Worm (Caenorhabditis elegans) whole organism, L4 larva: Measurements from ENCODE around the gene far-4.

Source experiments
- D1046.2 ChIP-seq: fragments of 200-800 bp; sonication (Bioruptor generic); IDR thresholded peaks from 2 replicates; pipeline ENCODE4 v1.3.6; 2022; ENCODE audit warnings: missing genetic modification characterization, missing compliant biosample characterization
- F10B5.3 ChIP-seq: sonication (generic microtip); optimal IDR thresholded peaks from 2 replicates; lab custom pipeline; 2016; ENCODE audit warnings: mild to moderate bottlenecking, missing genetic modification characterization, missing compliant biosample characterization
- F37D6.2 ChIP-seq: sonication (generic microtip); optimal IDR thresholded peaks from 2 replicates; lab custom pipeline; 2016; ENCODE audit warnings: mild to moderate bottlenecking, missing genetic modification characterization, missing compliant biosample characterization
- F49E8.2 ChIP-seq: sonication (generic microtip); optimal IDR thresholded peaks from 2 replicates; lab custom pipeline; 2016; ENCODE audit warnings: missing compliant biosample characterization, mild to moderate bottlenecking, missing genetic modification characterization, borderline replicate concordance
- R02D3.7 ChIP-seq: fragments of 150-350 bp; sonication (generic microtip); optimal IDR thresholded peaks from 3 replicates; lab custom pipeline; 2014; ENCODE audit warnings: missing biosample characterization, missing genetic modification characterization
- T26A8.4 ChIP-seq: fragments of 200-800 bp; sonication (Bioruptor generic); IDR thresholded peaks from 2 replicates; pipeline ENCODE4 v1.3.6; 2022; ENCODE audit warnings: missing genetic modification characterization, missing compliant biosample characterization
- ZK546.5 ChIP-seq, 2 experiments: sonication (generic microtip); optimal IDR thresholded peaks; 2 replicates each; lab custom pipeline; 2017; ENCODE audit warnings: missing biosample characterization in 2 of 2, missing genetic modification characterization in 2 of 2
- ceh-20 ChIP-seq: fragments of 200-800 bp; sonication (Bioruptor generic); IDR thresholded peaks from 2 replicates; pipeline ENCODE4 v1.3.6; 2022; ENCODE audit warnings: missing genetic modification reagents, missing genetic modification characterization, missing compliant biosample characterization
- ceh-28 ChIP-seq: fragments of 150-350 bp; optimal IDR thresholded peaks from 2 replicates; lab custom pipeline; 2014; ENCODE audit warnings: missing biosample characterization, missing genetic modification reagents, missing genetic modification characterization
- ceh-32 ChIP-seq: sonication (generic microtip); optimal IDR thresholded peaks from 2 replicates; lab custom pipeline; 2016; ENCODE audit warnings: mild to moderate bottlenecking, missing genetic modification characterization, missing compliant biosample characterization; ENCODE audit not compliant: poor library complexity
- ceh-62 ChIP-seq: sonication (generic microtip); optimal IDR thresholded peaks from 2 replicates; lab custom pipeline; 2017; ENCODE audit warnings: missing biosample characterization, missing genetic modification characterization
- ceh-82 ChIP-seq: sonication (generic microtip); optimal IDR thresholded peaks from 2 replicates; lab custom pipeline; 2017; ENCODE audit warnings: missing biosample characterization, missing genetic modification characterization
- ces-1 ChIP-seq: fragments of 150-350 bp; sonication (generic microtip); optimal IDR thresholded peaks from 4 replicates; lab custom pipeline; 2014; ENCODE audit warnings: missing biosample characterization, missing genetic modification reagents, missing genetic modification characterization
- cey-2 ChIP-seq: sonication (generic microtip); optimal IDR thresholded peaks from 3 replicates; lab custom pipeline; 2017; ENCODE audit warnings: missing genetic modification characterization, mild to moderate bottlenecking, missing compliant biosample characterization, antibody characterized with exemption, borderline replicate concordance; ENCODE audit not compliant: insufficient read depth
- daf-12 ChIP-seq: fragments of 150-350 bp; optimal IDR thresholded peaks from 2 replicates; lab custom pipeline; 2014; ENCODE audit warnings: missing biosample characterization, missing genetic modification reagents, missing genetic modification characterization
- dmd-6 ChIP-seq: fragments of 200-800 bp; sonication (Bioruptor generic); IDR thresholded peaks from 2 replicates; pipeline ENCODE4 v1.3.6; 2022; ENCODE audit warnings: missing genetic modification reagents, missing genetic modification characterization, missing compliant biosample characterization
- dmd-8 ChIP-seq: fragments of 200-800 bp; sonication (Bioruptor generic); IDR thresholded peaks from 2 replicates; pipeline ENCODE4 v1.3.6; 2022; ENCODE audit warnings: missing genetic modification characterization, missing compliant biosample characterization
- dmd-9 ChIP-seq: fragments of 200-800 bp; sonication (Bioruptor generic); IDR thresholded peaks from 2 replicates; pipeline ENCODE4 v1.3.6; 2022; ENCODE audit warnings: missing genetic modification reagents, missing genetic modification characterization, missing compliant biosample characterization
- egl-43 ChIP-seq: fragments of 200-800 bp; sonication (Bioruptor generic); IDR thresholded peaks from 2 replicates; pipeline ENCODE4 v1.3.6; 2022; ENCODE audit warnings: missing genetic modification reagents, missing genetic modification characterization, missing compliant biosample characterization
- fkh-10 ChIP-seq: fragments of 150-350 bp; optimal IDR thresholded peaks from 2 replicates; lab custom pipeline; 2014; ENCODE audit warnings: missing biosample characterization, missing genetic modification reagents, missing genetic modification characterization
- fos-1 ChIP-seq: fragments of 150-350 bp; optimal IDR thresholded peaks from 2 replicates; lab custom pipeline; 2014; ENCODE audit warnings: missing biosample characterization, missing genetic modification characterization
- gei-8 ChIP-seq: fragments of 200-800 bp; sonication (Bioruptor generic); optimal IDR thresholded peaks from 2 replicates; lab custom pipeline; 2018; ENCODE audit warnings: mild to moderate bottlenecking, missing genetic modification characterization, missing compliant biosample characterization
- hlh-11 ChIP-seq: fragments of 200-800 bp; sonication (Bioruptor generic); optimal IDR thresholded peaks from 2 replicates; lab custom pipeline; 2018; ENCODE audit warnings: mild to moderate bottlenecking, missing genetic modification characterization, missing compliant biosample characterization
- hlh-30 ChIP-seq: sonication (generic microtip); optimal IDR thresholded peaks from 2 replicates; lab custom pipeline; 2017; ENCODE audit warnings: antibody characterized with exemption, mild to moderate bottlenecking, missing genetic modification characterization, missing compliant biosample characterization; ENCODE audit not compliant: insufficient read depth
- lim-7 ChIP-seq: fragments of 200-800 bp; sonication (Bioruptor generic); IDR thresholded peaks from 2 replicates; pipeline ENCODE4 v1.3.6; 2022; ENCODE audit warnings: missing genetic modification characterization, missing compliant biosample characterization
- lin-1 ChIP-seq: fragments of 200-800 bp; sonication (Bioruptor generic); IDR thresholded peaks from 2 replicates; pipeline ENCODE4 v1.3.6; 2022; ENCODE audit warnings: missing genetic modification reagents, missing genetic modification characterization, missing compliant biosample characterization
- lin-13 ChIP-seq: fragments of 150-350 bp; optimal IDR thresholded peaks from 2 replicates; lab custom pipeline; 2014; ENCODE audit warnings: missing biosample characterization, missing genetic modification reagents, missing genetic modification characterization
- lin-15B ChIP-seq: fragments of 150-350 bp; sonication (generic microtip); optimal IDR thresholded peaks from 3 replicates; lab custom pipeline; 2014; ENCODE audit warnings: missing biosample characterization, missing genetic modification characterization
- lin-29 ChIP-seq: fragments of 200-800 bp; sonication (Bioruptor generic); IDR thresholded peaks from 2 replicates; pipeline ENCODE4 v1.3.6; 2022; ENCODE audit warnings: missing genetic modification reagents, missing genetic modification characterization, missing compliant biosample characterization
- lin-39 ChIP-seq: fragments of 150-350 bp; optimal IDR thresholded peaks from 2 replicates; lab custom pipeline; 2014; ENCODE audit warnings: missing biosample characterization, missing genetic modification reagents, missing genetic modification characterization
- lsy-2 ChIP-seq, 2 experiments: fragments of 150-350 bp in 1 of 2; sonication (generic microtip) in 1 of 2; optimal IDR thresholded peaks; 2 replicates each; lab custom pipeline; 2014 to 2017; ENCODE audit warnings: missing biosample characterization in 2 of 2, missing genetic modification characterization in 2 of 2
- mdl-1 ChIP-seq, 2 experiments: fragments of 150-350 bp in 1 of 2; sonication (generic microtip) in 1 of 2; optimal IDR thresholded peaks; 2 replicates each; lab custom pipeline; 2014 to 2017; ENCODE audit warnings: missing biosample characterization in 2 of 2, missing genetic modification characterization in 2 of 2
- mes-2 ChIP-seq: sonication (generic microtip); optimal IDR thresholded peaks from 2 replicates; lab custom pipeline; 2016; ENCODE audit warnings: missing genotype, mild to moderate bottlenecking, missing genetic modification characterization, missing compliant biosample characterization; ENCODE audit not compliant: poor library complexity, severe bottlenecking
- mxl-2 ChIP-seq: fragments of 200-800 bp; sonication (Bioruptor generic); conservative IDR thresholded peaks from 2 replicates; pipeline ENCODE4 v1.3.6; 2022; ENCODE audit warnings: missing genetic modification reagents, missing genetic modification characterization, missing compliant biosample characterization
- mxl-3 ChIP-seq: fragments of 200-800 bp; sonication (Bioruptor generic); optimal IDR thresholded peaks from 2 replicates; lab custom pipeline; 2018; ENCODE audit warnings: mild to moderate bottlenecking, missing genetic modification characterization, missing compliant biosample characterization
- nhr-11 ChIP-seq: fragments of 150-350 bp; optimal IDR thresholded peaks from 2 replicates; lab custom pipeline; 2014; ENCODE audit warnings: missing biosample characterization, missing genetic modification characterization
- nhr-237 ChIP-seq: sonication (generic microtip); optimal IDR thresholded peaks from 2 replicates; lab custom pipeline; 2017; ENCODE audit warnings: missing biosample characterization, missing genetic modification characterization
- nhr-28 ChIP-seq: fragments of 150-350 bp; optimal IDR thresholded peaks from 2 replicates; lab custom pipeline; 2014; ENCODE audit warnings: missing biosample characterization, missing genetic modification characterization
- nhr-41 ChIP-seq: fragments of 200-800 bp; sonication (Bioruptor generic); IDR thresholded peaks from 2 replicates; pipeline ENCODE4 v1.3.6; 2022; ENCODE audit warnings: missing genetic modification reagents, missing genetic modification characterization, missing compliant biosample characterization
- nhr-42 ChIP-seq: fragments of 200-800 bp; sonication (Bioruptor generic); IDR thresholded peaks from 2 replicates; pipeline ENCODE4 v1.3.6; 2022; ENCODE audit warnings: missing genetic modification characterization, missing compliant biosample characterization
- nhr-6 ChIP-seq: fragments of 150-350 bp; optimal IDR thresholded peaks from 2 replicates; lab custom pipeline; 2014; ENCODE audit warnings: missing biosample characterization, missing genetic modification characterization
- nhr-76 ChIP-seq: fragments of 150-350 bp; optimal IDR thresholded peaks from 2 replicates; lab custom pipeline; 2014; ENCODE audit warnings: missing biosample characterization, missing genetic modification characterization
- nhr-77 ChIP-seq: fragments of 150-350 bp; optimal IDR thresholded peaks from 2 replicates; lab custom pipeline; 2014; ENCODE audit warnings: missing biosample characterization, missing genetic modification characterization
- saeg-2 ChIP-seq: fragments of 200-800 bp; sonication (Bioruptor generic); IDR thresholded peaks from 2 replicates; pipeline ENCODE4 v1.3.6; 2022; ENCODE audit warnings: missing genetic modification reagents, missing genetic modification characterization, missing compliant biosample characterization
- sdz-12 ChIP-seq: fragments of 200-800 bp; sonication (Bioruptor generic); optimal IDR thresholded peaks from 2 replicates; lab custom pipeline; 2018; ENCODE audit warnings: mild to moderate bottlenecking, missing genetic modification characterization, missing compliant biosample characterization
- snpc-1.2 ChIP-seq: fragments of 200-800 bp; sonication (Bioruptor generic); IDR thresholded peaks from 2 replicates; pipeline ENCODE4 v1.3.6; 2022; ENCODE audit warnings: missing genetic modification reagents, missing genetic modification characterization, missing compliant biosample characterization
- snpc-4 ChIP-seq: fragments of 150-350 bp; optimal IDR thresholded peaks from 2 replicates; lab custom pipeline; 2014; ENCODE audit warnings: missing biosample characterization, missing genetic modification characterization
- tra-1 ChIP-seq: fragments of 200-800 bp; sonication (Bioruptor generic); IDR thresholded peaks from 2 replicates; pipeline ENCODE4 v1.3.6; 2022; ENCODE audit warnings: missing genetic modification reagents, missing genetic modification characterization, missing compliant biosample characterization
- unc-39 ChIP-seq: sonication (generic microtip); optimal IDR thresholded peaks from 2 replicates; lab custom pipeline; 2017; ENCODE audit warnings: missing biosample characterization, missing genetic modification characterization
- vab-7 ChIP-seq: fragments of 200-800 bp; sonication (Bioruptor generic); IDR thresholded peaks from 2 replicates; pipeline ENCODE4 v1.3.6; 2022; ENCODE audit warnings: missing genetic modification reagents, missing genetic modification characterization, missing compliant biosample characterization
- zfp-2 ChIP-seq: sonication (generic microtip); optimal IDR thresholded peaks from 2 replicates; lab custom pipeline; 2016; ENCODE audit warnings: mild to moderate bottlenecking, missing genetic modification characterization, missing compliant biosample characterization
- zfp-3 ChIP-seq: fragments of 200-800 bp; sonication (Bioruptor generic); conservative IDR thresholded peaks from 2 replicates; pipeline ENCODE4 v1.3.6; 2022; ENCODE audit warnings: missing genetic modification reagents, missing genetic modification characterization, missing compliant biosample characterization
- zip-2 ChIP-seq: fragments of 150-350 bp; optimal IDR thresholded peaks from 2 replicates; lab custom pipeline; 2014; ENCODE audit warnings: missing biosample characterization, missing genetic modification characterization

Gene far-4

DNA sequence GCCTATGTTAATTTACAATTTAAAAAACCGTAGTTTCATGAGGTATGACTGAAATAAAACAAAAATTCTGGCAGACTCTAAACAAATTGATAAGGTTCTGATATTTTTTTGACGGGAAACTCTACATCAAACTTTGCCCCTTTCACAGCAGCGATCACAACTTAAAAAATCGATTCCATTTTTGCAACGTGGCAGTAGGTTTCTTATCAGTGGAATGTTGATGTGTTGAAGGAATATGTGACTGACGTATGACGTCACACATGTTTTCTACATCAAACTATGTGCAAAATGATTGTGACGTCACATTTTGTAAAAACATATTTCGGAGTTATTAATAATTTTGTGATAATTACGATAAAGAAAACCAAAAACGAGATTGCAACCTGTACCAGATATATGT, 12.4 kb upstream of the far-4 start (continued):
- TF ChIP-seq hlh-30 (no peak), nhr-237 (no peak), mxl-2 (GFP tag; lab: Robert Waterston, UW) (no peak), snpc-1.2 (GFP tag; lab: Robert Waterston, UW) (no peak), snpc-4 (no peak), ceh-28 (no peak), daf-12 (no peak), gei-8 (no peak), egl-43 (GFP tag; lab: Robert Waterston, UW) (no peak), lim-7 (GFP tag; lab: Robert Waterston, UW) (no peak), nhr-11 (tag; lab: Kevin White, UChicago) (no peak), unc-39 (tag; lab: Kevin White, UChicago) (no peak), nhr-6 (tag; lab: Kevin White, UChicago) (no peak), nhr-41 (GFP tag; lab: Robert Waterston, UW) (no peak), ZK546.5 (tag; optimal IDR thresholded peaks at IDR 0.05; lab: Kevin White, UChicago) (no peak), ceh-62 (tag; lab: Kevin White, UChicago) (no peak), F49E8.2 (no peak), lin-39 (tag; lab: Kevin White, UChicago) (no peak), zip-2 (tag; lab: Kevin White, UChicago) (no peak), lsy-2 (tag; optimal IDR thresholded peaks at IDR 0.05; lab: Kevin White, UChicago) (peak in 1 of 2 experiments; percentile 15), R02D3.7 (tag; lab: Kevin White, UChicago) (no peak), mes-2 (tag; lab: Kevin White, UChicago) (peak; percentile 2), cey-2 (tag; lab: Kevin White, UChicago) (no peak), ces-1 (GFP tag; lab: Kevin White, UChicago) (no peak), fkh-10 (GFP tag; lab: Kevin White, UChicago) (no peak), mxl-3 (GFP tag; lab: Kevin White, UChicago) (no peak), tra-1 (peak; percentile 59; the same call in 1 of the 2 replicates), T26A8.4 (GFP tag; lab: Robert Waterston, UW) (no peak), lin-15B (no peak), saeg-2 (GFP tag; lab: Robert Waterston, UW) (peak; percentile 37; the same call in 1 of the 2 replicates), lin-29 (GFP tag; lab: Robert Waterston, UW) (no peak), vab-7 (GFP tag; lab: Robert Waterston, UW) (no peak), D1046.2 (GFP tag; lab: Robert Waterston, UW) (no peak), F37D6.2 (no peak), dmd-6 (GFP tag; lab: Robert Waterston, UW) (peak; percentile 92), hlh-11 (tag; lab: Kevin White, UChicago) (peak; percentile 80), dmd-9 (GFP tag; lab: Robert Waterston, UW) (no peak), mdl-1 (tag; optimal IDR thresholded peaks at IDR 0.05; lab: Kevin White, UChicago) (no peak), ceh-20 (GFP tag; lab: Robert Waterston, UW) (no peak), fos-1 (tag; lab: Kevin White, UChicago) (no peak), lin-13 (no peak), ceh-82 (no peak), nhr-77 (no peak), ceh-32 (no peak), nhr-42 (no peak), sdz-12 (GFP tag; lab: Kevin White, UChicago) (no peak), zfp-3 (GFP tag; lab: Robert Waterston, UW) (no peak), nhr-28 (tag; lab: Kevin White, UChicago) (peak; percentile 36), lin-1 (GFP tag; lab: Robert Waterston, UW) (no peak), F10B5.3 (tag; lab: Kevin White, UChicago) (no peak), nhr-76 (tag; lab: Kevin White, UChicago) (no peak), dmd-8 (GFP tag; lab: Robert Waterston, UW) (no peak), zfp-2 (tag; lab: Kevin White, UChicago) (no peak)
